Worm (Caenorhabditis elegans) whole organism, L4/young adult: ENCODE data around the gene Y22D7AL.6.

Experiments used
- W03F9.2 ChIP-seq: fragments of 150-350 bp; optimal IDR thresholded peaks from 2 replicates; lab custom pipeline; 2014; ENCODE audit warnings: missing biosample characterization, missing genetic modification characterization
- dao-5 ChIP-seq: sonication (generic microtip); optimal IDR thresholded peaks from 2 replicates; lab custom pipeline; 2016; ENCODE audit warnings: missing genotype, missing genetic modification characterization, moderate library complexity, missing compliant biosample characterization
- him-1 ChIP-seq: sonication (generic microtip); optimal IDR thresholded peaks from 2 replicates; lab custom pipeline; 2016; ENCODE audit warnings: missing genotype, missing genetic modification reagents, missing genetic modification characterization, missing compliant biosample characterization

ce11 chrIII:1618312-1618711 lies 13.6 kb downstream of the Y22D7AL.6 start:
- TF ChIP-seq W03F9.2 (no peak), him-1 (tag; lab: Kevin White, UChicago) (no peak), dao-5 (no peak)
